Worm (Caenorhabditis elegans) whole organism, L4 larva: ENCODE measurements around the gene T19E7.6.

Experiments
- D1046.2 ChIP-seq: fragments of 200-800 bp; sonication (Bioruptor generic); IDR thresholded peaks from 2 replicates; pipeline ENCODE4 v1.3.6; 2022; ENCODE audit warnings: missing genetic modification characterization, missing compliant biosample characterization
- R02D3.7 ChIP-seq: fragments of 150-350 bp; sonication (generic microtip); optimal IDR thresholded peaks from 3 replicates; lab custom pipeline; 2014; ENCODE audit warnings: missing biosample characterization, missing genetic modification characterization
- Y105C5A.15 ChIP-seq: fragments of 200-800 bp; sonication (Bioruptor generic); IDR thresholded peaks from 2 replicates; pipeline ENCODE4 v1.3.6; 2022; ENCODE audit warnings: missing genetic modification characterization, missing compliant biosample characterization
- Y48G9A.11 ChIP-seq: fragments of 200-800 bp; sonication (Bioruptor generic); IDR thresholded peaks from 2 replicates; pipeline ENCODE4 v1.3.6; 2022; ENCODE audit warnings: missing genetic modification reagents, missing genetic modification characterization, missing compliant biosample characterization
- ZK546.5 ChIP-seq, 2 experiments: sonication (generic microtip); optimal IDR thresholded peaks; 2 replicates each; lab custom pipeline; 2017; ENCODE audit warnings: missing biosample characterization in 2 of 2, missing genetic modification characterization in 2 of 2
- aha-1 ChIP-seq: fragments of 150-350 bp; peaks from one replicate; lab custom pipeline; 2014; ENCODE audit warnings: missing biosample characterization, missing genetic modification characterization
- ama-1 ChIP-seq: fragments of 150-350 bp; optimal IDR thresholded peaks from 2 replicates; lab custom pipeline; 2014; ENCODE audit warnings: inconsistent platforms, mixed read lengths
- attf-4 ChIP-seq: sonication (generic microtip); optimal IDR thresholded peaks from 3 replicates; lab custom pipeline; 2017; ENCODE audit warnings: missing biosample characterization, missing genetic modification characterization
- ceh-20 ChIP-seq: fragments of 200-800 bp; sonication (Bioruptor generic); IDR thresholded peaks from 2 replicates; pipeline ENCODE4 v1.3.6; 2022; ENCODE audit warnings: missing genetic modification reagents, missing genetic modification characterization, missing compliant biosample characterization
- ceh-82 ChIP-seq: sonication (generic microtip); optimal IDR thresholded peaks from 2 replicates; lab custom pipeline; 2017; ENCODE audit warnings: missing biosample characterization, missing genetic modification characterization
- ctbp-1 ChIP-seq: fragments of 200-800 bp; sonication (Bioruptor generic); IDR thresholded peaks from 2 replicates; pipeline ENCODE4 v1.3.6; 2022; ENCODE audit warnings: missing genetic modification reagents, missing genetic modification characterization, missing compliant biosample characterization
- daf-12 ChIP-seq: fragments of 150-350 bp; optimal IDR thresholded peaks from 2 replicates; lab custom pipeline; 2014; ENCODE audit warnings: missing biosample characterization, missing genetic modification reagents, missing genetic modification characterization
- daf-16 ChIP-seq, 3 experiments: sonication (generic microtip); optimal IDR thresholded peaks; 2 replicates each; lab custom pipeline; 2016 to 2017; ENCODE audit warnings: missing genetic modification characterization in 3 of 3, missing genetic modification reagents in 3 of 3, mild to moderate bottlenecking in 2 of 3, missing compliant biosample characterization in 2 of 3, missing biosample characterization in 1 of 3, moderate library complexity in 1 of 3
- dmd-6 ChIP-seq: fragments of 200-800 bp; sonication (Bioruptor generic); IDR thresholded peaks from 2 replicates; pipeline ENCODE4 v1.3.6; 2022; ENCODE audit warnings: missing genetic modification reagents, missing genetic modification characterization, missing compliant biosample characterization
- dpl-1 ChIP-seq: fragments of 150-350 bp; optimal IDR thresholded peaks from 2 replicates; lab custom pipeline; 2014; ENCODE audit warnings: missing biosample characterization, missing genetic modification reagents, missing genetic modification characterization
- dve-1 ChIP-seq: sonication (generic microtip); optimal IDR thresholded peaks from 2 replicates; lab custom pipeline; 2017; ENCODE audit warnings: antibody characterized with exemption, mild to moderate bottlenecking, missing genetic modification characterization, missing compliant biosample characterization; ENCODE audit not compliant: insufficient read depth
- egl-27 ChIP-seq: sonication (generic microtip); optimal IDR thresholded peaks from 3 replicates; lab custom pipeline; 2017; ENCODE audit warnings: missing biosample characterization, missing genetic modification reagents, missing genetic modification characterization
- fos-1 ChIP-seq: fragments of 150-350 bp; optimal IDR thresholded peaks from 2 replicates; lab custom pipeline; 2014; ENCODE audit warnings: missing biosample characterization, missing genetic modification characterization
- hif-1 ChIP-seq, 2 experiments: sonication (generic microtip); optimal IDR thresholded peaks; 2 replicates each; lab custom pipeline; 2016 to 2017; ENCODE audit warnings: missing compliant biosample characterization in 2 of 2, missing genetic modification characterization in 2 of 2, missing genetic modification reagents in 2 of 2, missing genotype in 2 of 2, mild to moderate bottlenecking in 1 of 2
- hlh-11 ChIP-seq: fragments of 200-800 bp; sonication (Bioruptor generic); optimal IDR thresholded peaks from 2 replicates; lab custom pipeline; 2018; ENCODE audit warnings: mild to moderate bottlenecking, missing genetic modification characterization, missing compliant biosample characterization
- hlh-30 ChIP-seq: sonication (generic microtip); optimal IDR thresholded peaks from 2 replicates; lab custom pipeline; 2017; ENCODE audit warnings: antibody characterized with exemption, mild to moderate bottlenecking, missing genetic modification characterization, missing compliant biosample characterization; ENCODE audit not compliant: insufficient read depth
- jun-1 ChIP-seq: fragments of 150-350 bp; optimal IDR thresholded peaks from 2 replicates; lab custom pipeline; 2014; ENCODE audit warnings: missing biosample characterization, missing genetic modification reagents, missing genetic modification characterization
- lin-1 ChIP-seq: fragments of 200-800 bp; sonication (Bioruptor generic); IDR thresholded peaks from 2 replicates; pipeline ENCODE4 v1.3.6; 2022; ENCODE audit warnings: missing genetic modification reagents, missing genetic modification characterization, missing compliant biosample characterization
- lin-13 ChIP-seq: fragments of 150-350 bp; optimal IDR thresholded peaks from 2 replicates; lab custom pipeline; 2014; ENCODE audit warnings: missing biosample characterization, missing genetic modification reagents, missing genetic modification characterization
- lin-15B ChIP-seq: fragments of 150-350 bp; sonication (generic microtip); optimal IDR thresholded peaks from 3 replicates; lab custom pipeline; 2014; ENCODE audit warnings: missing biosample characterization, missing genetic modification characterization
- lin-29 ChIP-seq: fragments of 200-800 bp; sonication (Bioruptor generic); IDR thresholded peaks from 2 replicates; pipeline ENCODE4 v1.3.6; 2022; ENCODE audit warnings: missing genetic modification reagents, missing genetic modification characterization, missing compliant biosample characterization
- lin-38 ChIP-seq: fragments of 200-800 bp; sonication (Bioruptor generic); IDR thresholded peaks from 2 replicates; pipeline ENCODE4 v1.3.6; 2022; ENCODE audit warnings: missing genetic modification reagents, missing genetic modification characterization, missing compliant biosample characterization
- lin-39 ChIP-seq: fragments of 150-350 bp; optimal IDR thresholded peaks from 2 replicates; lab custom pipeline; 2014; ENCODE audit warnings: missing biosample characterization, missing genetic modification reagents, missing genetic modification characterization
- lir-3 ChIP-seq: sonication (generic microtip); optimal IDR thresholded peaks from 2 replicates; lab custom pipeline; 2016; ENCODE audit warnings: mild to moderate bottlenecking, missing genetic modification characterization, missing compliant biosample characterization
- madf-5 ChIP-seq, 2 experiments: fragments of 200-800 bp; sonication (Bioruptor generic); IDR thresholded peaks; 2 replicates each; pipeline ENCODE4 v1.3.6; 2022; ENCODE audit warnings: missing compliant biosample characterization in 2 of 2, missing genetic modification characterization in 2 of 2
- mep-1 ChIP-seq: fragments of 150-350 bp; sonication (generic microtip); optimal IDR thresholded peaks from 3 replicates; lab custom pipeline; 2014; ENCODE audit warnings: missing biosample characterization, missing genetic modification characterization
- nhr-11 ChIP-seq: fragments of 150-350 bp; optimal IDR thresholded peaks from 2 replicates; lab custom pipeline; 2014; ENCODE audit warnings: missing biosample characterization, missing genetic modification characterization
- nhr-111 ChIP-seq: fragments of 200-800 bp; sonication (Bioruptor generic); optimal IDR thresholded peaks from 2 replicates; lab custom pipeline; 2018; ENCODE audit warnings: mild to moderate bottlenecking, missing genetic modification characterization, missing compliant biosample characterization
- nhr-237 ChIP-seq: sonication (generic microtip); optimal IDR thresholded peaks from 2 replicates; lab custom pipeline; 2017; ENCODE audit warnings: missing biosample characterization, missing genetic modification characterization
- nhr-25 ChIP-seq: sonication (generic microtip); optimal IDR thresholded peaks from 2 replicates; lab custom pipeline; 2017; ENCODE audit warnings: missing genetic modification characterization, mild to moderate bottlenecking, missing compliant biosample characterization, antibody characterized with exemption, moderate library complexity, borderline replicate concordance; ENCODE audit not compliant: insufficient read depth
- nhr-41 ChIP-seq: fragments of 200-800 bp; sonication (Bioruptor generic); IDR thresholded peaks from 2 replicates; pipeline ENCODE4 v1.3.6; 2022; ENCODE audit warnings: missing genetic modification reagents, missing genetic modification characterization, missing compliant biosample characterization
- nhr-42 ChIP-seq: fragments of 200-800 bp; sonication (Bioruptor generic); IDR thresholded peaks from 2 replicates; pipeline ENCODE4 v1.3.6; 2022; ENCODE audit warnings: missing genetic modification characterization, missing compliant biosample characterization
- nhr-48 ChIP-seq: sonication (generic microtip); optimal IDR thresholded peaks from 2 replicates; lab custom pipeline; 2016; ENCODE audit warnings: mild to moderate bottlenecking, missing genetic modification characterization, missing compliant biosample characterization
- pha-4 ChIP-seq, 2 experiments: fragments of 150-350 bp in 1 of 2; fragments of 200-800 bp in 1 of 2; sonication (Bioruptor generic) in 1 of 2; IDR thresholded peaks in 1 of 2; optimal IDR thresholded peaks in 1 of 2; 2 replicates each; pipeline versions ENCODE4 v1.3.6 to Lab custom; 2014 to 2022; ENCODE audit warnings: missing genetic modification characterization in 2 of 2, missing genetic modification reagents in 2 of 2, missing biosample characterization in 1 of 2, missing compliant biosample characterization in 1 of 2
- php-3 ChIP-seq: fragments of 200-800 bp; sonication (Bioruptor generic); IDR thresholded peaks from 2 replicates; pipeline ENCODE4 v1.3.6; 2022; ENCODE audit warnings: missing genetic modification reagents, missing genetic modification characterization, missing compliant biosample characterization
- set-16 ChIP-seq: fragments of 200-800 bp; sonication (Bioruptor generic); IDR thresholded peaks from 2 replicates; pipeline ENCODE4 v1.3.6; 2022; ENCODE audit warnings: missing genetic modification reagents, missing genetic modification characterization, missing compliant biosample characterization
- skn-1 ChIP-seq: fragments of 150-350 bp; optimal IDR thresholded peaks from 2 replicates; lab custom pipeline; 2014; ENCODE audit warnings: missing biosample characterization, missing genetic modification characterization
- snpc-1.2 ChIP-seq: fragments of 200-800 bp; sonication (Bioruptor generic); IDR thresholded peaks from 2 replicates; pipeline ENCODE4 v1.3.6; 2022; ENCODE audit warnings: missing genetic modification reagents, missing genetic modification characterization, missing compliant biosample characterization
- snpc-4 ChIP-seq: fragments of 150-350 bp; optimal IDR thresholded peaks from 2 replicates; lab custom pipeline; 2014; ENCODE audit warnings: missing biosample characterization, missing genetic modification characterization
- tag-97 ChIP-seq: fragments of 200-800 bp; sonication (Bioruptor generic); IDR thresholded peaks from 2 replicates; pipeline ENCODE4 v1.3.6; 2022; ENCODE audit warnings: missing genetic modification characterization, missing compliant biosample characterization
- unc-62 ChIP-seq, 3 experiments: fragments of 150-350 bp in 1 of 3; sonication (generic microtip); optimal IDR thresholded peaks in 2 of 3; peaks in 1 of 3; 1 replicate in 1 of 3; 2 replicates in 2 of 3; lab custom pipeline; 2014 to 2017; ENCODE audit warnings: missing biosample characterization in 3 of 3, missing genetic modification characterization in 3 of 3, missing genetic modification reagents in 3 of 3, missing genotype in 1 of 3
- zip-2 ChIP-seq: fragments of 150-350 bp; optimal IDR thresholded peaks from 2 replicates; lab custom pipeline; 2014; ENCODE audit warnings: missing biosample characterization, missing genetic modification characterization

Gene T19E7.6

DNA sequence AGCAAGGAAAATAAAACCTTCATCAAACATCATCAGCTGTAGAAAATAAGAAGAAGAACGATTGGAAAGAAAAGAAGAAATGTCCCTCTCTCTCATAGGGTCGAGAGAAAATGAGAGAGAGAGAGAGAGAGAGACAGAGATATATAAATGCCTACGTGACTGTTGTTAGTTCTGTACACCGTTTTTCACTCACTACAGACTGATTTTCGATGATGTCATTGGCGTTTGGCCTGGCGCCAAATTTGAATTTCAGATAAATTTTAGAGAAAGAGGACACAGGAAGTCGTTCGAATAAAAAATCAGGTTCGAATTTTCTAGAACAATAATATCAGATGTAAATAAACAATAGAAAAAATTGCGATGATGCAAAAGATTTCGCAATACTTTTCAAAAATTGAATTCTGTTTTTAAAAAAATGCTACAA, 13.3 kb downstream of the T19E7.6 start (continued):
- TF ChIP-seq nhr-48 (peak; percentile 73), tag-97 (no peak), fos-1 (no peak), snpc-1.2 (GFP tag; lab: Robert Waterston, UW) (no peak), lin-38 (GFP tag; lab: Robert Waterston, UW) (0 out of 2 replicates have a peak, but pooled peaks have one; percentile 25), ama-1 (no peak), snpc-4 (tag; lab: Kevin White, UChicago) (no peak), nhr-25 (tag; lab: Kevin White, UChicago) (no peak), lin-15B (peak; percentile 3), dve-1 (peak; percentile 81), D1046.2 (GFP tag; lab: Robert Waterston, UW) (no peak)

- TF ChIP-seq unc-62 (GFP tag; optimal IDR thresholded peaks at IDR 0.05 in 1 of 2; lab: Kevin White, UChicago) = peak in 1 of 2 experiments; percentile 95
- TF ChIP-seq unc-62 (tag; optimal IDR thresholded peaks at IDR 0.05; lab: Kevin White, UChicago) = no peak
- TF ChIP-seq Y48G9A.11 (GFP tag; lab: Robert Waterston, UW) = no peak
These were observed 14.6 kb downstream of the T19E7.6 start for ce11 chrIV:5654693-5655092.

- TF ChIP-seq nhr-11 (tag; lab: Kevin White, UChicago) (no peak), nhr-42 (GFP tag; lab: Robert Waterston, UW) (no peak), mep-1 (tag; lab: Kevin White, UChicago) (no peak), ceh-82 (tag; lab: Kevin White, UChicago) (no peak), snpc-1.2 (GFP tag; lab: Robert Waterston, UW) (no peak), nhr-111 (no peak), madf-5 (GFP tag; IDR thresholded peaks at IDR 0.05; lab: Robert Waterston, UW) (no peak), dpl-1 (GFP tag; lab: Kevin White, UChicago) (no peak), lin-39 (tag; lab: Kevin White, UChicago) (no peak), tag-97 (no peak), pha-4 (GFP tag; IDR thresholded peaks at IDR 0.05; lab: Robert Waterston, UW) (peak; percentile 12; the same call in 1 of the 2 replicates), pha-4 (tag; optimal IDR thresholded peaks at IDR 0.05; lab: Kevin White, UChicago) (no peak), hlh-30 (no peak), egl-27 (no peak), daf-16 (GFP tag; optimal IDR thresholded peaks at IDR 0.05; lab: Kevin White, UChicago) (no peak), daf-16 (tag; optimal IDR thresholded peaks at IDR 0.05; lab: Kevin White, UChicago) (peak; percentile 67), ctbp-1 (GFP tag; lab: Robert Waterston, UW) (no peak), set-16 (GFP tag; lab: Robert Waterston, UW) (no peak), aha-1 (tag; lab: Kevin White, UChicago) (no peak), jun-1 (tag; lab: Kevin White, UChicago) (no peak), ceh-20 (GFP tag; lab: Robert Waterston, UW) (no peak), attf-4 (tag; lab: Kevin White, UChicago) (no peak), hif-1 (tag; optimal IDR thresholded peaks at IDR 0.05; lab: Kevin White, UChicago) (peak in 1 of 2 experiments; percentile 34), hlh-11 (peak; percentile 78), lir-3 (tag; lab: Kevin White, UChicago) (no peak), Y48G9A.11 (GFP tag; lab: Robert Waterston, UW) (no peak), nhr-237 (tag; lab: Kevin White, UChicago) (no peak), nhr-41 (no peak), ZK546.5 (tag; optimal IDR thresholded peaks at IDR 0.05; lab: Kevin White, UChicago) (no peak), lin-38 (GFP tag; lab: Robert Waterston, UW) (no peak), skn-1 (no peak), dve-1 (peak; percentile 68), lin-29 (GFP tag; lab: Robert Waterston, UW) (no peak), Y105C5A.15 (GFP tag; lab: Robert Waterston, UW) (no peak), php-3 (GFP tag; lab: Robert Waterston, UW) (no peak), dmd-6 (GFP tag; lab: Robert Waterston, UW) (peak; percentile 94), daf-12 (tag; lab: Kevin White, UChicago) (no peak), R02D3.7 (tag; lab: Kevin White, UChicago) (no peak), lin-1 (GFP tag; lab: Robert Waterston, UW) (0 out of 2 replicates have a peak, but pooled peaks have one; percentile 39), lin-13 (GFP tag; lab: Kevin White, UChicago) (no peak), zip-2 (tag; lab: Kevin White, UChicago) (no peak)
These were observed 15.1 kb downstream of the T19E7.6 start for ce11 chrIV:5654203-5654602.
